Worm (Caenorhabditis elegans) whole organism, midembryonic: Measurements from ENCODE around the gene C05C12.4.

Experiments
- T22C8.4 ChIP-seq: fragments of 200-800 bp; sonication (Bioruptor generic); IDR thresholded peaks from 2 replicates; pipeline ENCODE4 v1.3.6; 2022; ENCODE audit warnings: missing genetic modification characterization, missing compliant biosample characterization
- cog-1 ChIP-seq: sonication (generic microtip); optimal IDR thresholded peaks from 2 replicates; lab custom pipeline; 2016; ENCODE audit warnings: missing genetic modification characterization, missing compliant biosample characterization
- flt-1 ChIP-seq: fragments of 200-800 bp; sonication (Bioruptor generic); IDR thresholded peaks from 2 replicates; pipeline ENCODE4 v1.3.6; 2022; ENCODE audit warnings: missing genetic modification characterization, missing compliant biosample characterization
- klf-2 ChIP-seq: fragments of 200-800 bp; sonication (Bioruptor generic); conservative IDR thresholded peaks from 2 replicates; pipeline ENCODE4 v1.3.6; 2022; ENCODE audit warnings: missing genetic modification reagents, missing genetic modification characterization, missing compliant biosample characterization
- med-1 ChIP-seq: sonication (generic microtip); optimal IDR thresholded peaks from 2 replicates; lab custom pipeline; 2017; ENCODE audit warnings: missing genetic modification characterization, mild to moderate bottlenecking, missing compliant biosample characterization, antibody characterized with exemption, missing genetic modification reagents; ENCODE audit not compliant: insufficient read depth
- ref-1 ChIP-seq: fragments of 200-800 bp; sonication (Bioruptor generic); conservative IDR thresholded peaks from 2 replicates; pipeline ENCODE4 v1.3.6; 2022; ENCODE audit warnings: missing genetic modification reagents, missing genetic modification characterization, missing compliant biosample characterization
- tab-1 ChIP-seq: fragments of 200-800 bp; sonication (Bioruptor generic); IDR thresholded peaks from 2 replicates; pipeline ENCODE4 v1.3.6; 2022; ENCODE audit warnings: missing genetic modification characterization, missing compliant biosample characterization
- ztf-23 ChIP-seq: fragments of 200-800 bp; sonication (Bioruptor generic); IDR thresholded peaks from 2 replicates; pipeline ENCODE4 v1.3.6; 2022; ENCODE audit warnings: missing genetic modification reagents, missing genetic modification characterization, missing compliant biosample characterization
- ztf-29 ChIP-seq: fragments of 200-800 bp; sonication (Bioruptor generic); IDR thresholded peaks from 2 replicates; pipeline ENCODE4 v1.3.6; 2022; ENCODE audit warnings: missing genetic modification reagents, missing genetic modification characterization, missing compliant biosample characterization

ce11 chrIV:11260544-11261227, 12.8 kb upstream of the C05C12.4 start, which contains the start of gene C05C12.5:
- TF ChIP-seq klf-2 (GFP tag; lab: Robert Waterston, UW) (no peak), cog-1 (tag; lab: Kevin White, UChicago) (no peak), ztf-29 (GFP tag; lab: Robert Waterston, UW) (no peak), flt-1 (no peak), ref-1 (GFP tag; lab: Robert Waterston, UW) (no peak), T22C8.4 (GFP tag; lab: Robert Waterston, UW) (no peak), tab-1 (no peak), med-1 (GFP tag; lab: Kevin White, UChicago) (no peak), ztf-23 (GFP tag; lab: Robert Waterston, UW) (no peak)
